Worm (Caenorhabditis elegans) whole organism, L3 larva: Measurements from ENCODE around the gene W01C9.2.

Experiments used
- aly-2 ChIP-seq: fragments of 150-350 bp; optimal IDR thresholded peaks from 2 replicates; lab custom pipeline; 2014; ENCODE audit warnings: missing biosample characterization, missing genetic modification characterization
- ama-1 ChIP-seq: fragments of 150-350 bp; optimal IDR thresholded peaks from 2 replicates; lab custom pipeline; 2018
- ceh-28 ChIP-seq: fragments of 150-350 bp; optimal IDR thresholded peaks from 2 replicates; lab custom pipeline; 2014; ENCODE audit warnings: missing biosample characterization, missing genetic modification reagents, missing genetic modification characterization
- daf-12 ChIP-seq: fragments of 150-350 bp; optimal IDR thresholded peaks from 2 replicates; lab custom pipeline; 2014; ENCODE audit warnings: missing biosample characterization, missing genetic modification reagents, missing genetic modification characterization
- egl-27 ChIP-seq: sonication (generic microtip); optimal IDR thresholded peaks from 4 replicates; lab custom pipeline; 2017; ENCODE audit warnings: missing biosample characterization, missing genetic modification reagents, missing genetic modification characterization
- egl-5 ChIP-seq: fragments of 150-350 bp; optimal IDR thresholded peaks from 2 replicates; lab custom pipeline; 2017; ENCODE audit warnings: missing biosample characterization, missing genetic modification reagents, missing genetic modification characterization, inconsistent platforms
- elt-1 ChIP-seq: fragments of 150-350 bp; optimal IDR thresholded peaks from 2 replicates; lab custom pipeline; 2014; ENCODE audit warnings: missing biosample characterization, missing genetic modification characterization
- elt-2 ChIP-seq: sonication (generic microtip); optimal IDR thresholded peaks from 2 replicates; lab custom pipeline; 2016; ENCODE audit warnings: missing genetic modification reagents, mild to moderate bottlenecking, missing genetic modification characterization, missing compliant biosample characterization
- elt-3 ChIP-seq, 3 experiments: fragments of 150-350 bp in 1 of 3; sonication (generic microtip) in 2 of 3; optimal IDR thresholded peaks; 2 replicates in 2 of 3; 4 replicates in 1 of 3; lab custom pipeline; 2014 to 2017; ENCODE audit warnings: missing biosample characterization in 3 of 3, missing genetic modification characterization in 3 of 3
- fkh-10 ChIP-seq: sonication (generic microtip); optimal IDR thresholded peaks from 2 replicates; lab custom pipeline; 2017; ENCODE audit warnings: missing biosample characterization, missing genetic modification reagents, missing genetic modification characterization
- fkh-2 ChIP-seq: fragments of 150-350 bp; optimal IDR thresholded peaks from 2 replicates; lab custom pipeline; 2014; ENCODE audit warnings: missing biosample characterization, missing genetic modification reagents, missing genetic modification characterization
- fos-1 ChIP-seq: fragments of 150-350 bp; optimal IDR thresholded peaks from 2 replicates; lab custom pipeline; 2014; ENCODE audit warnings: missing biosample characterization, missing genetic modification characterization
- hmg-11 ChIP-seq: sonication (generic microtip); optimal IDR thresholded peaks from 2 replicates; lab custom pipeline; 2016; ENCODE audit warnings: missing genetic modification characterization, missing compliant biosample characterization
- lin-15B ChIP-seq: fragments of 150-350 bp; optimal IDR thresholded peaks from 2 replicates; lab custom pipeline; 2014; ENCODE audit warnings: missing biosample characterization, missing genetic modification characterization
- lin-39 ChIP-seq: fragments of 150-350 bp; optimal IDR thresholded peaks from 2 replicates; lab custom pipeline; 2018; ENCODE audit warnings: missing biosample characterization, missing genetic modification reagents, missing genetic modification characterization
- lsy-12 ChIP-seq: sonication (generic microtip); optimal IDR thresholded peaks from 2 replicates; lab custom pipeline; 2016; ENCODE audit warnings: mild to moderate bottlenecking, missing genetic modification characterization, missing compliant biosample characterization
- mdl-1 ChIP-seq: fragments of 150-350 bp; optimal IDR thresholded peaks from 2 replicates; lab custom pipeline; 2014; ENCODE audit warnings: missing biosample characterization, missing genetic modification characterization
- nfya-1 ChIP-seq: sonication (generic microtip); optimal IDR thresholded peaks from 2 replicates; lab custom pipeline; 2017; ENCODE audit warnings: missing genetic modification characterization, mild to moderate bottlenecking, missing compliant biosample characterization, antibody characterized with exemption, moderate library complexity; ENCODE audit not compliant: insufficient read depth
- nhr-11 ChIP-seq: fragments of 150-350 bp; optimal IDR thresholded peaks from 2 replicates; lab custom pipeline; 2014; ENCODE audit warnings: missing biosample characterization, missing genetic modification characterization
- nhr-23 ChIP-seq: fragments of 150-350 bp; optimal IDR thresholded peaks from 2 replicates; lab custom pipeline; 2014; ENCODE audit warnings: missing biosample characterization, missing genetic modification reagents, missing genetic modification characterization
- nhr-237 ChIP-seq: fragments of 150-350 bp; optimal IDR thresholded peaks from 2 replicates; lab custom pipeline; 2014; ENCODE audit warnings: missing biosample characterization, missing genetic modification characterization
- nhr-25 ChIP-seq: sonication (generic microtip); optimal IDR thresholded peaks from 2 replicates; lab custom pipeline; 2017; ENCODE audit warnings: missing biosample characterization, missing genetic modification characterization
- nhr-67 ChIP-seq: fragments of 150-350 bp; optimal IDR thresholded peaks from 2 replicates; lab custom pipeline; 2014; ENCODE audit warnings: missing biosample characterization, missing genetic modification characterization
- sea-2 ChIP-seq: fragments of 150-350 bp; sonication (generic microtip); optimal IDR thresholded peaks from 4 replicates; lab custom pipeline; 2014; ENCODE audit warnings: missing biosample characterization, missing genetic modification reagents, missing genetic modification characterization
- skn-1 ChIP-seq: fragments of 150-350 bp; optimal IDR thresholded peaks from 2 replicates; lab custom pipeline; 2014; ENCODE audit warnings: missing biosample characterization, missing genetic modification characterization
- snpc-4 ChIP-seq: fragments of 150-350 bp; optimal IDR thresholded peaks from 2 replicates; lab custom pipeline; 2014; ENCODE audit warnings: missing biosample characterization, missing genetic modification characterization
- tbx-2 ChIP-seq: sonication (generic microtip); optimal IDR thresholded peaks from 2 replicates; lab custom pipeline; 2016; ENCODE audit warnings: mild to moderate bottlenecking, missing genetic modification characterization, missing compliant biosample characterization
- unc-62 ChIP-seq: fragments of 150-350 bp; sonication (generic microtip); optimal IDR thresholded peaks from 4 replicates; lab custom pipeline; 2014; ENCODE audit warnings: missing biosample characterization, missing genetic modification reagents, missing genetic modification characterization
- zag-1 ChIP-seq: fragments of 150-350 bp; optimal IDR thresholded peaks from 2 replicates; lab custom pipeline; 2014; ENCODE audit warnings: missing biosample characterization, missing genetic modification characterization
- ztf-4 ChIP-seq: fragments of 150-350 bp; optimal IDR thresholded peaks from 2 replicates; lab custom pipeline; 2014; ENCODE audit warnings: missing biosample characterization, missing genetic modification characterization

Gene W01C9.2

ce11 chrII:8536060-8536459, at the start of gene W01C9.2:
W01C9.2 (plus strand) TSS chrII:8536360.
- no peak for TF ChIP-seq lin-15B (tag; lab: Kevin White, UChicago)
- no peak for TF ChIP-seq nhr-237 (tag; lab: Kevin White, UChicago)

ce11 chrII:8488123-8488522, 48.0 kb upstream of the W01C9.2 start:
- TF ChIP-seq lsy-12 (tag; lab: Kevin White, UChicago) = no peak
- TF ChIP-seq elt-1 (tag; lab: Kevin White, UChicago) = no peak
- TF ChIP-seq egl-5 (tag; lab: Kevin White, UChicago) = no peak
- TF ChIP-seq elt-2 (tag; lab: Kevin White, UChicago) = no peak
- no peak for TF ChIP-seq zag-1 (tag; lab: Kevin White, UChicago)
- TF ChIP-seq elt-3 (tag; optimal IDR thresholded peaks at IDR 0.05; lab: Kevin White, UChicago) = no peak
- no peak for TF ChIP-seq egl-27 (tag; lab: Kevin White, UChicago)

ce11 chrII:8494228-8494717, 41.9 kb upstream of the W01C9.2 start, which contains the start of gene M05D6.9:
M05D6.9 (plus strand) TSS chrII:8494278.
- peak; percentile 1 for TF ChIP-seq nhr-25 (tag; lab: Kevin White, UChicago)
- TF ChIP-seq aly-2 (tag; lab: Kevin White, UChicago) = no peak
- TF ChIP-seq elt-1 (tag; lab: Kevin White, UChicago) = peak; percentile 51

ce11 chrII:8496184-8496583, 40.0 kb upstream of the W01C9.2 start:
- TF ChIP-seq lin-39 (tag; lab: Kevin White, UChicago) (peak; percentile 31), egl-5 (tag; lab: Kevin White, UChicago) (peak; percentile 13), fos-1 (tag; lab: Kevin White, UChicago) (no peak)

- TF ChIP-seq nfya-1 (tag; lab: Kevin White, UChicago) (no peak), sea-2 (GFP tag; lab: Kevin White, UChicago) (no peak), fos-1 (tag; lab: Kevin White, UChicago) (no peak), nhr-25 (tag; lab: Kevin White, UChicago) (no peak), mdl-1 (tag; lab: Kevin White, UChicago) (no peak), ztf-4 (no peak), daf-12 (tag; lab: Kevin White, UChicago) (no peak), ama-1 (lab: Kevin White, UChicago) (no peak), nhr-23 (no peak), unc-62 (no peak), nhr-67 (tag; lab: Kevin White, UChicago) (no peak), snpc-4 (tag; lab: Kevin White, UChicago) (no peak), ceh-28 (no peak), fkh-10 (GFP tag; lab: Kevin White, UChicago) (no peak), egl-27 (tag; lab: Kevin White, UChicago) (no peak), fkh-2 (no peak), hmg-11 (tag; lab: Kevin White, UChicago) (no peak), zag-1 (tag; lab: Kevin White, UChicago) (no peak)
Measured at ce11 chrII:8498173-8498572, 38.0 kb upstream of the W01C9.2 start.

- no peak for TF ChIP-seq lin-15B (tag; lab: Kevin White, UChicago)
- no peak for TF ChIP-seq tbx-2 (tag; lab: Kevin White, UChicago)
- no peak for TF ChIP-seq skn-1 (tag; lab: Kevin White, UChicago)
- TF ChIP-seq lin-39 (tag; lab: Kevin White, UChicago) = peak; percentile 18
- TF ChIP-seq nhr-11 (tag; lab: Kevin White, UChicago) = no peak
- TF ChIP-seq fkh-2 = no peak
- TF ChIP-seq aly-2 (tag; lab: Kevin White, UChicago) = no peak
- TF ChIP-seq, all 47 proteins: peak for 1
Measured at ce11 chrII:8499021-8499420, 37.1 kb upstream of the W01C9.2 start.
